Fruit fly (Drosophila melanogaster) whole organism, embryonic: ENCODE results near the gene IntS4.

Source experiments
- Abd-B ChIP-seq: fragments of 200-800 bp; sonication (Bioruptor generic); optimal IDR thresholded peaks from 2 replicates; lab custom pipeline; 2018; ENCODE audit warnings: missing biosample characterization, mild to moderate bottlenecking, missing genetic modification characterization, moderate library complexity
- Asciz ChIP-seq: fragments of 200-800 bp; sonication (Bioruptor generic); optimal IDR thresholded peaks from 2 replicates; lab custom pipeline; 2017; ENCODE audit warnings: missing biosample characterization, mild to moderate bottlenecking, missing genetic modification characterization, missing genetic modification reagents
- CG10462 ChIP-seq: fragments of 200-800 bp; sonication (Bioruptor generic); optimal IDR thresholded peaks from 2 replicates; lab custom pipeline; 2016; ENCODE audit warnings: missing biosample characterization, missing genetic modification characterization
- CG11695 ChIP-seq: fragments of 200-800 bp; sonication (Bioruptor generic); IDR thresholded peaks from 3 replicates; pipeline ENCODE4 v1.3.6; 2022; ENCODE audit warnings: missing biosample characterization, missing genetic modification characterization
- CG14710 ChIP-seq: fragments of 200-800 bp; sonication (Bioruptor generic); optimal IDR thresholded peaks from 3 replicates; lab custom pipeline; 2019; ENCODE audit warnings: missing biosample characterization, mild to moderate bottlenecking, missing genetic modification characterization, moderate library complexity
- CG18011 ChIP-seq: fragments of 200-800 bp; sonication (Bioruptor generic); optimal IDR thresholded peaks from 2 replicates; lab custom pipeline; 2017; ENCODE audit warnings: missing biosample characterization, missing genetic modification characterization, mild to moderate bottlenecking, moderate library complexity, missing genotype
- CG2116 ChIP-seq: fragments of 200-800 bp; sonication (Bioruptor generic); optimal IDR thresholded peaks from 3 replicates; lab custom pipeline; 2018; ENCODE audit warnings: missing biosample characterization, mild to moderate bottlenecking, missing genetic modification characterization
- CG2199 ChIP-seq: fragments of 200-800 bp; sonication (Bioruptor generic); IDR thresholded peaks from 3 replicates; pipeline ENCODE4 v1.3.6; 2022; ENCODE audit warnings: missing biosample characterization, missing genetic modification characterization
- CG2202 ChIP-seq: fragments of 200-800 bp; sonication (Bioruptor generic); optimal IDR thresholded peaks from 2 replicates; lab custom pipeline; 2018; ENCODE audit warnings: missing biosample characterization, mild to moderate bottlenecking, missing genetic modification characterization
- CG33213 ChIP-seq: fragments of 200-800 bp; sonication (Bioruptor generic); optimal IDR thresholded peaks from 3 replicates; lab custom pipeline; 2016; ENCODE audit warnings: missing biosample characterization, missing genetic modification characterization
- CG33557 ChIP-seq: fragments of 200-800 bp; sonication (Bioruptor generic); optimal IDR thresholded peaks from 2 replicates; lab custom pipeline; 2019; ENCODE audit warnings: missing biosample characterization, mild to moderate bottlenecking, missing genetic modification characterization, moderate library complexity
- CG34224 ChIP-seq: fragments of 200-800 bp; sonication (Bioruptor generic); IDR thresholded peaks from 3 replicates; pipeline ENCODE4 v1.3.6; 2022; ENCODE audit warnings: missing biosample characterization, missing genetic modification characterization; ENCODE audit not compliant: partially characterized antibody
- CG34376 ChIP-seq: fragments of 200-800 bp; sonication (Bioruptor generic); optimal IDR thresholded peaks from 2 replicates; lab custom pipeline; 2018; ENCODE audit warnings: missing biosample characterization, mild to moderate bottlenecking, missing genetic modification characterization
- CG3847 ChIP-seq: fragments of 200-800 bp; sonication (Bioruptor generic); IDR thresholded peaks from 2 replicates; pipeline ENCODE4 v1.3.6; 2022; ENCODE audit warnings: missing biosample characterization, missing genetic modification characterization
- CG5245 ChIP-seq: fragments of 200-800 bp; sonication (Bioruptor generic); optimal IDR thresholded peaks from 3 replicates; lab custom pipeline; 2016; ENCODE audit warnings: missing biosample characterization, missing genetic modification characterization
- CG7271 ChIP-seq: fragments of 200-800 bp; sonication (Bioruptor generic); optimal IDR thresholded peaks from 2 replicates; lab custom pipeline; 2018; ENCODE audit warnings: missing biosample characterization, mild to moderate bottlenecking, missing genetic modification characterization, moderate library complexity
- CG7556 ChIP-seq: fragments of 200-800 bp; sonication (Bioruptor generic); optimal IDR thresholded peaks from 2 replicates; lab custom pipeline; 2017; ENCODE audit warnings: missing biosample characterization, mild to moderate bottlenecking, missing genetic modification characterization
- CkIIα-i1 ChIP-seq: fragments of 200-800 bp; sonication (Bioruptor generic); IDR thresholded peaks from 2 replicates; pipeline ENCODE4 v1.3.6; 2022; ENCODE audit warnings: missing biosample characterization, missing genetic modification characterization
- CrebB ChIP-seq: fragments of 200-800 bp; sonication (Bioruptor generic); optimal IDR thresholded peaks from 3 replicates; lab custom pipeline; 2018; ENCODE audit warnings: missing biosample characterization, mild to moderate bottlenecking, missing genetic modification characterization
- Dbx ChIP-seq: fragments of 200-800 bp; sonication (Bioruptor generic); IDR thresholded peaks from 3 replicates; pipeline ENCODE4 v1.3.6; 2022; ENCODE audit warnings: missing biosample characterization, missing genetic modification characterization
- Dek ChIP-seq: fragments of 200-800 bp; sonication (Bioruptor generic); optimal IDR thresholded peaks from 3 replicates; lab custom pipeline; 2019; ENCODE audit warnings: missing biosample characterization, mild to moderate bottlenecking, missing genetic modification characterization, moderate library complexity
- E2f2 ChIP-seq: fragments of 200-800 bp; sonication (Bioruptor generic); IDR thresholded peaks from 2 replicates; pipeline ENCODE4 v1.3.6; 2022; ENCODE audit warnings: missing biosample characterization, missing genetic modification characterization
- HLH54F ChIP-seq: fragments of 200-800 bp; sonication (Bioruptor generic); optimal IDR thresholded peaks from 3 replicates; lab custom pipeline; 2016; ENCODE audit warnings: missing biosample characterization, missing genetic modification characterization
- Hmx ChIP-seq: fragments of 200-800 bp; sonication (Bioruptor generic); optimal IDR thresholded peaks from 2 replicates; lab custom pipeline; 2016; ENCODE audit warnings: missing biosample characterization, missing genetic modification characterization
- Hr51 ChIP-seq, 2 experiments: fragments of 200-800 bp; sonication (Bioruptor generic); optimal IDR thresholded peaks; 2 replicates in 1 of 2; 3 replicates in 1 of 2; lab custom pipeline; 2016 to 2018; ENCODE audit warnings: missing biosample characterization in 2 of 2, missing genetic modification characterization in 2 of 2, mild to moderate bottlenecking in 1 of 2, moderate library complexity in 1 of 2
- Jarid2 ChIP-seq: fragments of 200-800 bp; sonication (Bioruptor generic); optimal IDR thresholded peaks from 3 replicates; lab custom pipeline; 2017; ENCODE audit warnings: mild to moderate bottlenecking, missing biosample characterization, missing genetic modification reagents, missing genetic modification characterization
- Lhr ChIP-seq: fragments of 200-800 bp; sonication (Bioruptor generic); optimal IDR thresholded peaks from 3 replicates; lab custom pipeline; 2017; ENCODE audit warnings: mild to moderate bottlenecking, missing biosample characterization, missing genetic modification reagents, missing genetic modification characterization
- MESR4 ChIP-seq: fragments of 200-800 bp; sonication (Bioruptor generic); optimal IDR thresholded peaks from 2 replicates; lab custom pipeline; 2018; ENCODE audit warnings: missing biosample characterization, mild to moderate bottlenecking, missing genetic modification characterization, moderate library complexity
- Pdp1 ChIP-seq, 2 experiments: fragments of 200-800 bp; sonication (Bioruptor generic); optimal IDR thresholded peaks; 3 replicates each; lab custom pipeline; 2016; ENCODE audit warnings: missing biosample characterization in 2 of 2, missing genetic modification characterization in 2 of 2, mild to moderate bottlenecking in 1 of 2, moderate library complexity in 1 of 2
- Sox100B ChIP-seq: fragments of 200-800 bp; sonication (Bioruptor generic); optimal IDR thresholded peaks from 3 replicates; lab custom pipeline; 2018; ENCODE audit warnings: missing biosample characterization, mild to moderate bottlenecking, missing genetic modification characterization
- Sox102F ChIP-seq: fragments of 200-800 bp; sonication (Bioruptor generic); optimal IDR thresholded peaks from 2 replicates; lab custom pipeline; 2018; ENCODE audit warnings: missing biosample characterization, mild to moderate bottlenecking, missing genetic modification characterization, moderate library complexity
- Spps ChIP-seq: fragments of 200-800 bp; sonication (Bioruptor generic); optimal IDR thresholded peaks from 2 replicates; lab custom pipeline; 2018; ENCODE audit warnings: missing biosample characterization, mild to moderate bottlenecking, missing genetic modification characterization
- ara ChIP-seq: fragments of 200-800 bp; sonication (Bioruptor generic); IDR thresholded peaks from 2 replicates; pipeline ENCODE4 v1.3.6; 2022; ENCODE audit warnings: missing biosample characterization, missing genetic modification characterization
- ash1 ChIP-seq: fragments of 200-800 bp; sonication (Bioruptor generic); optimal IDR thresholded peaks from 2 replicates; lab custom pipeline; 2018; ENCODE audit warnings: missing biosample characterization, mild to moderate bottlenecking, missing genetic modification characterization
- chm ChIP-seq: fragments of 200-800 bp; sonication (Bioruptor generic); IDR thresholded peaks from 2 replicates; pipeline ENCODE4 v1.3.6; 2022; ENCODE audit warnings: missing biosample characterization, missing genetic modification characterization
- corto ChIP-seq: fragments of 200-800 bp; sonication (Bioruptor generic); optimal IDR thresholded peaks from 2 replicates; lab custom pipeline; 2016; ENCODE audit warnings: missing biosample characterization, mild to moderate bottlenecking, missing genetic modification characterization, moderate library complexity
- crol ChIP-seq: fragments of 200-800 bp; sonication (Bioruptor generic); IDR thresholded peaks from 2 replicates; pipeline ENCODE4 v1.3.6; 2022; ENCODE audit warnings: missing biosample characterization, missing genetic modification characterization
- exex ChIP-seq: fragments of 200-800 bp; sonication (Bioruptor generic); optimal IDR thresholded peaks from 4 replicates; lab custom pipeline; 2018; ENCODE audit warnings: missing biosample characterization, mild to moderate bottlenecking, missing genetic modification characterization, moderate library complexity
- fd102C ChIP-seq: fragments of 200-800 bp; sonication (Bioruptor generic); optimal IDR thresholded peaks from 2 replicates; lab custom pipeline; 2018; ENCODE audit warnings: missing biosample characterization, mild to moderate bottlenecking, missing genetic modification characterization, moderate library complexity
- fd3F ChIP-seq: fragments of 200-800 bp; sonication (Bioruptor generic); optimal IDR thresholded peaks from 2 replicates; lab custom pipeline; 2018; ENCODE audit warnings: missing biosample characterization, mild to moderate bottlenecking, missing genetic modification characterization, moderate library complexity
- gem ChIP-seq: fragments of 200-800 bp; sonication (Bioruptor generic); optimal IDR thresholded peaks from 2 replicates; lab custom pipeline; 2019; ENCODE audit warnings: missing biosample characterization, mild to moderate bottlenecking, missing genetic modification characterization, moderate library complexity
- gro ChIP-seq: fragments of 200-800 bp; sonication (Bioruptor generic); optimal IDR thresholded peaks from 2 replicates; lab custom pipeline; 2016; ENCODE audit warnings: missing biosample characterization, missing genetic modification characterization
- nerfin-1 ChIP-seq: fragments of 200-800 bp; sonication (Bioruptor generic); optimal IDR thresholded peaks from 3 replicates; lab custom pipeline; 2019; ENCODE audit warnings: missing biosample characterization, mild to moderate bottlenecking, missing genetic modification characterization, moderate library complexity
- nmo ChIP-seq: fragments of 200-800 bp; sonication (Bioruptor generic); optimal IDR thresholded peaks from 2 replicates; lab custom pipeline; 2018; ENCODE audit warnings: missing biosample characterization, mild to moderate bottlenecking, missing genetic modification characterization, moderate library complexity
- ranshi ChIP-seq: fragments of 200-800 bp; sonication (Bioruptor generic); IDR thresholded peaks from 2 replicates; pipeline ENCODE4 v1.3.6; 2022; ENCODE audit warnings: missing biosample characterization, missing genetic modification characterization
- trem ChIP-seq: fragments of 200-800 bp; optimal IDR thresholded peaks from 3 replicates; lab custom pipeline; 2019; ENCODE audit warnings: missing biosample characterization, mild to moderate bottlenecking, missing genetic modification characterization, moderate library complexity
- yki ChIP-seq: fragments of >200 bp; optimal IDR thresholded peaks from 3 replicates; lab custom pipeline; 2018
- zfh1 ChIP-seq: fragments of 200-800 bp; sonication (Bioruptor generic); IDR thresholded peaks from 3 replicates; pipeline ENCODE4 v1.3.6; 2022; ENCODE audit warnings: missing biosample characterization, missing genetic modification characterization

IntS4 gene

dm6 chrX:8573744-8574484 lies 15.3 kb upstream of the IntS4 start, which contains the start of gene CG12065 (continued):
- TF ChIP-seq fd3F (GFP tag; lab: Kevin White, UChicago) (peak; percentile 73), Sox100B (GFP tag; lab: Kevin White, UChicago) (peak; percentile 39), Jarid2 (GFP tag; lab: Kevin White, UChicago) (peak; percentile 74), Dbx (GFP tag; lab: Robert Waterston, UW) (peak; percentile 10; the same call in 1 of the 3 replicates), fd102C (GFP tag; lab: Kevin White, UChicago) (no peak), Lhr (GFP tag; lab: Kevin White, UChicago) (peak; percentile 90), chm (GFP tag; lab: Robert Waterston, UW) (peak; percentile 60; the same call in 1 of the 2 replicates), CG5245 (GFP tag; lab: Kevin White, UChicago) (no peak), HLH54F (GFP tag; lab: Kevin White, UChicago) (no peak), Pdp1 (GFP tag; optimal IDR thresholded peaks at IDR 0.05; lab: Kevin White, UChicago) (peak in 1 of 2 experiments; percentile 26), ash1 (GFP tag; lab: Kevin White, UChicago) (no peak), CG33213 (GFP tag; lab: Kevin White, UChicago) (peak; percentile 20), ranshi (peak; percentile 16; the same call in 1 of the 2 replicates), Asciz (GFP tag; lab: Kevin White, UChicago) (peak; percentile 86), CG33557 (GFP tag; lab: Kevin White, UChicago) (peak; percentile 76), yki (lab: Kevin White, UChicago) (no peak), CG11695 (GFP tag; lab: Robert Waterston, UW) (no peak; the same call in 2 of the 3 replicates), Dek (peak; percentile 40), ara (GFP tag; lab: Robert Waterston, UW) (no peak), gro (GFP tag; lab: Kevin White, UChicago) (no peak), E2f2 (peak; percentile 86), CG18011 (no peak), CkIIα-i1 (no peak), exex (tag; lab: Kevin White, UChicago) (peak; percentile 65), Sox102F (GFP tag; lab: Kevin White, UChicago) (peak; percentile 76), corto (GFP tag; lab: Kevin White, UChicago) (peak; percentile 12), trem (tag; lab: Kevin White, UChicago) (peak; percentile 29), CG2199 (GFP tag; lab: Robert Waterston, UW) (no peak), Hmx (GFP tag; lab: Kevin White, UChicago) (no peak), CG2116 (GFP tag; lab: Kevin White, UChicago) (peak; percentile 17), CG2202 (tag; lab: Kevin White, UChicago) (peak; percentile 35), CG34224 (peak; percentile 18; the same call in 1 of the 3 replicates), CG3847 (GFP tag; lab: Robert Waterston, UW) (peak; percentile 60), gem (tag; lab: Kevin White, UChicago) (peak; percentile 62), CG14710 (tag; lab: Kevin White, UChicago) (peak; percentile 70), Abd-B (GFP tag; lab: Kevin White, UChicago) (peak; percentile 32), Hr51 (GFP tag; optimal IDR thresholded peaks at IDR 0.05; lab: Kevin White, UChicago) (peak in 1 of 2 experiments; percentile 46), crol (GFP tag; lab: Robert Waterston, UW) (peak; percentile 32; the same call in 1 of the 2 replicates), nmo (GFP tag; lab: Kevin White, UChicago) (peak; percentile 26), CrebB (tag; lab: Kevin White, UChicago) (no peak), CG7556 (GFP tag; lab: Kevin White, UChicago) (peak; percentile 41), Spps (tag; lab: Kevin White, UChicago) (peak; percentile 50), MESR4 (peak; percentile 20), nerfin-1 (tag; lab: Kevin White, UChicago) (peak; percentile 80), CG7271 (tag; lab: Kevin White, UChicago) (peak; percentile 60), CG34376 (GFP tag; lab: Kevin White, UChicago) (peak; percentile 68), CG10462 (GFP tag; lab: Kevin White, UChicago) (no peak), zfh1 (GFP tag; lab: Robert Waterston, UW) (no peak)
